Worm (Caenorhabditis elegans): Measurements from ENCODE around the gene hot-7.

hot-7 gene

ce11 chrII:14211118-14211517 lies at the start of gene hot-7:
hot-7 (plus strand) TSS chrII:14211418.
- TF ChIP-seq ztf-29 (GFP tag; IDR thresholded peaks at IDR 0.05): no peak
- no peak for TF ChIP-seq T22C8.4 (GFP tag; IDR thresholded peaks at IDR 0.05)
- TF ChIP-seq ztf-23 (GFP tag; IDR thresholded peaks at IDR 0.05): no peak
- no peak for TF ChIP-seq tab-1 (GFP tag; IDR thresholded peaks at IDR 0.05)
- TF ChIP-seq ref-1 (GFP tag; conservative IDR thresholded peaks at IDR 0.05): no peak
- no peak for TF ChIP-seq cog-1 (tag; optimal IDR thresholded peaks at IDR 0.05)
- no peak for TF ChIP-seq klf-2 (GFP tag; conservative IDR thresholded peaks at IDR 0.05)
- no peak for TF ChIP-seq med-1 (GFP tag; optimal IDR thresholded peaks at IDR 0.05; ENCODE audit: insufficient read depth)
- TF ChIP-seq flt-1 (GFP tag; IDR thresholded peaks at IDR 0.05): no peak

- TF ChIP-seq ztf-23 (GFP tag; IDR thresholded peaks at IDR 0.05) (no peak), flt-1 (GFP tag; IDR thresholded peaks at IDR 0.05) (no peak), tab-1 (GFP tag; IDR thresholded peaks at IDR 0.05) (no peak), cog-1 (tag; optimal IDR thresholded peaks at IDR 0.05) (no peak), klf-2 (GFP tag; conservative IDR thresholded peaks at IDR 0.05) (no peak), ztf-29 (GFP tag; IDR thresholded peaks at IDR 0.05) (no peak), ref-1 (GFP tag; conservative IDR thresholded peaks at IDR 0.05) (no peak), med-1 (GFP tag; optimal IDR thresholded peaks at IDR 0.05; ENCODE audit: insufficient read depth) (no peak), T22C8.4 (GFP tag; IDR thresholded peaks at IDR 0.05) (no peak)
Measured at ce11 chrII:14165430-14165929, 45.7 kb upstream of the hot-7 start.

- TF ChIP-seq ref-1 (GFP tag; conservative IDR thresholded peaks at IDR 0.05) (no peak), T22C8.4 (GFP tag; IDR thresholded peaks at IDR 0.05) (no peak)
Measured at ce11 chrII:14171558-14171957, 39.7 kb upstream of the hot-7 start, which contains the start of gene eat-2. eat-2 (minus strand) TSS chrII:14171658.

ce11 chrII:14173176-14173575 lies 38.0 kb upstream of the hot-7 start:
- TF ChIP-seq cog-1 (tag; optimal IDR thresholded peaks at IDR 0.05) (no peak), tab-1 (GFP tag; IDR thresholded peaks at IDR 0.05) (no peak), flt-1 (GFP tag; IDR thresholded peaks at IDR 0.05) (no peak), med-1 (GFP tag; optimal IDR thresholded peaks at IDR 0.05; ENCODE audit: insufficient read depth) (no peak), ztf-29 (GFP tag; IDR thresholded peaks at IDR 0.05) (no peak), T22C8.4 (GFP tag; IDR thresholded peaks at IDR 0.05) (no peak), ref-1 (GFP tag; conservative IDR thresholded peaks at IDR 0.05) (no peak), klf-2 (GFP tag; conservative IDR thresholded peaks at IDR 0.05) (no peak), ztf-23 (GFP tag; IDR thresholded peaks at IDR 0.05) (no peak)

ce11 chrII:14175099-14175498 lies 36.1 kb upstream of the hot-7 start, which contains the start of gene Y48B6A.5:
Y48B6A.5 (minus strand) TSS chrII:14175199.
- TF ChIP-seq klf-2 (GFP tag; conservative IDR thresholded peaks at IDR 0.05): no peak
- TF ChIP-seq med-1 (GFP tag; optimal IDR thresholded peaks at IDR 0.05; ENCODE audit: insufficient read depth): no peak
- TF ChIP-seq ztf-23 (GFP tag; IDR thresholded peaks at IDR 0.05): no peak
- no peak for TF ChIP-seq cog-1 (tag; optimal IDR thresholded peaks at IDR 0.05)
- TF ChIP-seq tab-1 (GFP tag; IDR thresholded peaks at IDR 0.05): no peak
- no peak for TF ChIP-seq T22C8.4 (GFP tag; IDR thresholded peaks at IDR 0.05)
- TF ChIP-seq flt-1 (GFP tag; IDR thresholded peaks at IDR 0.05): no peak
- TF ChIP-seq ztf-29 (GFP tag; IDR thresholded peaks at IDR 0.05): no peak
- TF ChIP-seq ref-1 (GFP tag; conservative IDR thresholded peaks at IDR 0.05): no peak

ce11 chrII:14176642-14177041 lies 34.6 kb upstream of the hot-7 start:
- TF ChIP-seq cog-1 (tag; optimal IDR thresholded peaks at IDR 0.05) (no peak), tab-1 (GFP tag; IDR thresholded peaks at IDR 0.05) (0 out of 2 replicates have a peak, but pooled peaks have one; percentile 54)

- TF ChIP-seq T22C8.4 (GFP tag; IDR thresholded peaks at IDR 0.05) (no peak), med-1 (GFP tag; optimal IDR thresholded peaks at IDR 0.05; ENCODE audit: insufficient read depth) (no peak), klf-2 (GFP tag; conservative IDR thresholded peaks at IDR 0.05) (no peak), ztf-23 (GFP tag; IDR thresholded peaks at IDR 0.05) (no peak), ztf-29 (GFP tag; IDR thresholded peaks at IDR 0.05) (no peak), flt-1 (GFP tag; IDR thresholded peaks at IDR 0.05) (no peak)
Measured at ce11 chrII:14178233-14178969, 32.8 kb upstream of the hot-7 start, which contains the start of gene efhd-1. efhd-1 (plus strand) TSS chrII:14178814.

ce11 chrII:14186937-14187336 lies 24.3 kb upstream of the hot-7 start:
- TF ChIP-seq tab-1 (GFP tag; IDR thresholded peaks at IDR 0.05): no peak
- TF ChIP-seq flt-1 (GFP tag; IDR thresholded peaks at IDR 0.05): no peak
- TF ChIP-seq med-1 (GFP tag; optimal IDR thresholded peaks at IDR 0.05; ENCODE audit: insufficient read depth): no peak
- TF ChIP-seq ztf-29 (GFP tag; IDR thresholded peaks at IDR 0.05): no peak

- TF ChIP-seq ztf-23 (GFP tag; IDR thresholded peaks at IDR 0.05): no peak
- no peak for TF ChIP-seq cog-1 (tag; optimal IDR thresholded peaks at IDR 0.05)
- TF ChIP-seq klf-2 (GFP tag; conservative IDR thresholded peaks at IDR 0.05): no peak
- TF ChIP-seq tab-1 (GFP tag; IDR thresholded peaks at IDR 0.05): no peak
Measured at ce11 chrII:14187456-14187855, 23.8 kb upstream of the hot-7 start.

ce11 chrII:14195931-14196330 lies 15.3 kb upstream of the hot-7 start:
- TF ChIP-seq klf-2 (GFP tag; conservative IDR thresholded peaks at IDR 0.05) (no peak), cog-1 (tag; optimal IDR thresholded peaks at IDR 0.05) (no peak), ref-1 (GFP tag; conservative IDR thresholded peaks at IDR 0.05) (no peak), med-1 (GFP tag; optimal IDR thresholded peaks at IDR 0.05; ENCODE audit: insufficient read depth) (no peak), ztf-23 (GFP tag; IDR thresholded peaks at IDR 0.05) (no peak), ztf-29 (GFP tag; IDR thresholded peaks at IDR 0.05) (no peak)
